Worm (Caenorhabditis elegans) whole organism, L1 larva: ENCODE measurements around the gene atg-9.

Experiments
- C16A3.4 ChIP-seq: fragments of 150-350 bp; optimal IDR thresholded peaks from 2 replicates; lab custom pipeline; 2014; ENCODE audit warnings: missing biosample characterization, missing genetic modification characterization
- C34B4.2 ChIP-seq: sonication (generic microtip); optimal IDR thresholded peaks from 2 replicates; lab custom pipeline; 2017; ENCODE audit warnings: mild to moderate bottlenecking, missing genetic modification characterization, missing compliant biosample characterization
- aly-2 ChIP-seq: fragments of 150-350 bp; optimal IDR thresholded peaks from 2 replicates; lab custom pipeline; 2014; ENCODE audit warnings: missing biosample characterization, missing genetic modification characterization
- ceh-63 ChIP-seq: fragments of 200-800 bp; sonication (Bioruptor generic); optimal IDR thresholded peaks from 2 replicates; lab custom pipeline; 2018; ENCODE audit warnings: mild to moderate bottlenecking, missing genetic modification characterization, missing compliant biosample characterization
- ceh-88 ChIP-seq: fragments of 200-800 bp; sonication (Bioruptor generic); IDR thresholded peaks from 2 replicates; pipeline ENCODE4 v1.3.6; 2022; ENCODE audit warnings: missing genetic modification characterization, missing compliant biosample characterization
- ceh-90 ChIP-seq: sonication (generic microtip); optimal IDR thresholded peaks from 2 replicates; lab custom pipeline; 2016; ENCODE audit warnings: missing genetic modification characterization, missing compliant biosample characterization
- dpl-1 ChIP-seq, 3 experiments: fragments of 150-350 bp in 2 of 3; sonication (generic microtip) in 1 of 3; optimal IDR thresholded peaks; 2 replicates each; lab custom pipeline; 2014 to 2017; ENCODE audit warnings: missing biosample characterization in 3 of 3, missing genetic modification characterization in 3 of 3, missing genetic modification reagents in 3 of 3
- dsc-1 ChIP-seq: sonication (generic microtip); optimal IDR thresholded peaks from 2 replicates; lab custom pipeline; 2016; ENCODE audit warnings: mild to moderate bottlenecking, missing genetic modification characterization, missing compliant biosample characterization
- efl-1 ChIP-seq, 4 experiments: fragments of 150-350 bp; optimal IDR thresholded peaks in 3 of 4; peaks in 1 of 4; 1 replicate in 1 of 4; 2 replicates in 3 of 4; lab custom pipeline; 2014; ENCODE audit warnings: missing biosample characterization in 2 of 4, missing genetic modification characterization in 2 of 4, missing genetic modification reagents in 2 of 4
- efl-3 ChIP-seq: fragments of 200-800 bp; sonication (Bioruptor generic); optimal IDR thresholded peaks from 2 replicates; lab custom pipeline; 2018; ENCODE audit warnings: mild to moderate bottlenecking, missing genetic modification characterization, missing compliant biosample characterization
- elt-3 ChIP-seq, 6 experiments: fragments of 150-350 bp in 1 of 6; sonication (generic microtip); optimal IDR thresholded peaks; 2 replicates each; lab custom pipeline; 2017 to 2018; ENCODE audit warnings: missing biosample characterization in 6 of 6, missing genetic modification characterization in 6 of 6, inconsistent platforms in 1 of 6
- ets-5 ChIP-seq: fragments of 200-800 bp; sonication (Bioruptor generic); IDR thresholded peaks from 2 replicates; pipeline ENCODE4 v1.3.6; 2022; ENCODE audit warnings: missing genetic modification characterization, missing compliant biosample characterization
- fkh-4 ChIP-seq: sonication (generic microtip); optimal IDR thresholded peaks from 2 replicates; lab custom pipeline; 2016; ENCODE audit warnings: missing compliant biosample characterization, missing genetic modification characterization, borderline replicate concordance
- fkh-8 ChIP-seq: sonication (generic microtip); optimal IDR thresholded peaks from 2 replicates; lab custom pipeline; 2016; ENCODE audit warnings: mild to moderate bottlenecking, missing genetic modification characterization, missing compliant biosample characterization
- hlh-17 ChIP-seq: fragments of 200-800 bp; sonication (Bioruptor generic); optimal IDR thresholded peaks from 2 replicates; lab custom pipeline; 2018; ENCODE audit warnings: missing genetic modification characterization, mild to moderate bottlenecking, missing compliant biosample characterization, moderate library complexity, borderline replicate concordance
- lin-14 ChIP-seq: fragments of 200-800 bp; sonication (Bioruptor generic); optimal IDR thresholded peaks from 2 replicates; lab custom pipeline; 2018; ENCODE audit warnings: mild to moderate bottlenecking, missing genetic modification characterization, moderate library complexity, missing compliant biosample characterization
- lin-15B ChIP-seq: fragments of 150-350 bp; sonication (generic microtip); optimal IDR thresholded peaks from 3 replicates; lab custom pipeline; 2014; ENCODE audit warnings: missing biosample characterization, missing genetic modification characterization
- lin-35 ChIP-seq, 2 experiments: fragments of 150-350 bp; optimal IDR thresholded peaks; 2 replicates each; lab custom pipeline; 2014; ENCODE audit warnings: missing biosample characterization in 2 of 2, missing genetic modification characterization in 2 of 2, missing genetic modification reagents in 2 of 2
- lin-39 ChIP-seq: fragments of 150-350 bp; optimal IDR thresholded peaks from 2 replicates; lab custom pipeline; 2014; ENCODE audit warnings: missing biosample characterization, missing genetic modification reagents, missing genetic modification characterization
- lsy-2 ChIP-seq, 2 experiments: fragments of 150-350 bp; optimal IDR thresholded peaks; 2 replicates each; lab custom pipeline; 2014; ENCODE audit warnings: missing biosample characterization in 2 of 2, missing genetic modification characterization in 2 of 2
- mef-2 ChIP-seq: fragments of 150-350 bp; optimal IDR thresholded peaks from 2 replicates; lab custom pipeline; 2014; ENCODE audit warnings: missing biosample characterization, missing genetic modification characterization
- mep-1 ChIP-seq: fragments of 150-350 bp; optimal IDR thresholded peaks from 2 replicates; lab custom pipeline; 2014; ENCODE audit warnings: missing biosample characterization, missing genetic modification characterization
- nhr-12 ChIP-seq: sonication (generic microtip); optimal IDR thresholded peaks from 2 replicates; lab custom pipeline; 2017; ENCODE audit warnings: missing biosample characterization, missing genetic modification characterization
- nhr-19 ChIP-seq: fragments of 200-800 bp; sonication (Bioruptor generic); conservative IDR thresholded peaks from 2 replicates; pipeline ENCODE4 v1.3.6; 2022; ENCODE audit warnings: missing genetic modification characterization, missing compliant biosample characterization
- nhr-28 ChIP-seq: fragments of 150-350 bp; optimal IDR thresholded peaks from 2 replicates; lab custom pipeline; 2014; ENCODE audit warnings: missing biosample characterization, missing genetic modification characterization
- nhr-47 ChIP-seq: sonication (generic microtip); optimal IDR thresholded peaks from 2 replicates; lab custom pipeline; 2016; ENCODE audit warnings: mild to moderate bottlenecking, missing genetic modification characterization, moderate library complexity, missing compliant biosample characterization
- nhr-71 ChIP-seq: sonication (generic microtip); optimal IDR thresholded peaks from 2 replicates; lab custom pipeline; 2016; ENCODE audit warnings: mild to moderate bottlenecking, missing genetic modification characterization, moderate library complexity, missing compliant biosample characterization
- nhr-90 ChIP-seq: sonication (generic microtip); optimal IDR thresholded peaks from 2 replicates; lab custom pipeline; 2016; ENCODE audit warnings: mild to moderate bottlenecking, missing genetic modification characterization, missing compliant biosample characterization; ENCODE audit not compliant: poor library complexity
- pax-3 ChIP-seq: fragments of 200-800 bp; sonication (Bioruptor generic); optimal IDR thresholded peaks from 2 replicates; lab custom pipeline; 2018; ENCODE audit warnings: mild to moderate bottlenecking, missing genetic modification characterization, moderate library complexity, missing compliant biosample characterization
- pqm-1 ChIP-seq: sonication (generic microtip); optimal IDR thresholded peaks from 3 replicates; lab custom pipeline; 2017; ENCODE audit warnings: missing biosample characterization, missing genetic modification characterization
- rnt-1 ChIP-seq: sonication (generic microtip); optimal IDR thresholded peaks from 2 replicates; lab custom pipeline; 2016; ENCODE audit warnings: mild to moderate bottlenecking, missing genetic modification characterization, moderate library complexity, missing compliant biosample characterization
- skn-1 ChIP-seq: fragments of 150-350 bp; optimal IDR thresholded peaks from 2 replicates; lab custom pipeline; 2014; ENCODE audit warnings: missing biosample characterization, missing genetic modification characterization
- snu-23 ChIP-seq: sonication (generic microtip); optimal IDR thresholded peaks from 2 replicates; lab custom pipeline; 2016; ENCODE audit warnings: missing genetic modification characterization, missing compliant biosample characterization
- sox-4 ChIP-seq: sonication (generic microtip); optimal IDR thresholded peaks from 2 replicates; lab custom pipeline; 2016; ENCODE audit warnings: missing genetic modification characterization, missing compliant biosample characterization
- swsn-7 ChIP-seq: sonication (generic microtip); optimal IDR thresholded peaks from 2 replicates; lab custom pipeline; 2016; ENCODE audit warnings: missing genetic modification characterization, missing compliant biosample characterization
- tbx-2 ChIP-seq: sonication (generic microtip); optimal IDR thresholded peaks from 2 replicates; lab custom pipeline; 2016; ENCODE audit warnings: missing genetic modification characterization, missing compliant biosample characterization
- unc-30 ChIP-seq: sonication (generic microtip); optimal IDR thresholded peaks from 2 replicates; lab custom pipeline; 2017; ENCODE audit warnings: missing biosample characterization, missing genetic modification characterization
- unc-62 ChIP-seq: fragments of 150-350 bp; optimal IDR thresholded peaks from 2 replicates; lab custom pipeline; 2014; ENCODE audit warnings: missing biosample characterization, missing genetic modification reagents, missing genetic modification characterization
- unc-86 ChIP-seq: sonication (generic microtip); optimal IDR thresholded peaks from 2 replicates; lab custom pipeline; 2016; ENCODE audit warnings: missing genetic modification characterization, missing compliant biosample characterization
- xbp-1 ChIP-seq: sonication (generic microtip); optimal IDR thresholded peaks from 2 replicates; lab custom pipeline; 2016; ENCODE audit warnings: missing genetic modification characterization, missing compliant biosample characterization
- zip-4 ChIP-seq: fragments of 200-800 bp; sonication (Bioruptor generic); optimal IDR thresholded peaks from 2 replicates; lab custom pipeline; 2018; ENCODE audit warnings: mild to moderate bottlenecking, missing genetic modification characterization, moderate library complexity, missing compliant biosample characterization
- ztf-11 ChIP-seq, 2 experiments: sonication (generic microtip); optimal IDR thresholded peaks; 2 replicates each; lab custom pipeline; 2016 to 2017; ENCODE audit warnings: missing genetic modification characterization in 2 of 2, missing biosample characterization in 1 of 2, missing compliant biosample characterization in 1 of 2

The atg-9 gene

ce11 chrV:311485-312090 lies 37.6 kb upstream of the atg-9 start, which contains the start of gene phf-10 (continued):
- TF ChIP-seq rnt-1 (no peak), ceh-63 (GFP tag; lab: Kevin White, UChicago) (no peak), unc-62 (GFP tag; lab: Kevin White, UChicago) (no peak), nhr-90 (tag; lab: Kevin White, UChicago) (peak; percentile 18), lin-39 (no peak), elt-3 (tag; optimal IDR thresholded peaks at IDR 0.05; lab: Kevin White, UChicago) (no peak), aly-2 (tag; lab: Kevin White, UChicago) (no peak), mef-2 (tag; lab: Kevin White, UChicago) (no peak), lin-15B (tag; lab: Kevin White, UChicago) (no peak), ztf-11 (tag; optimal IDR thresholded peaks at IDR 0.05; lab: Kevin White, UChicago) (no peak), tbx-2 (peak; percentile 46), nhr-28 (tag; lab: Kevin White, UChicago) (no peak), zip-4 (no peak), ets-5 (no peak), pqm-1 (tag; lab: Kevin White, UChicago) (no peak), lsy-2 (tag; optimal IDR thresholded peaks at IDR 0.05; lab: Kevin White, UChicago) (peak; percentile 38 to 51), snu-23 (GFP tag; lab: Kevin White, UChicago) (peak; percentile 56), mep-1 (tag; lab: Kevin White, UChicago) (peak; percentile 9), C34B4.2 (tag; lab: Kevin White, UChicago) (no peak), efl-1 (optimal IDR thresholded peaks at IDR 0.05; lab: Kevin White, UChicago) (peak; percentile 16 to 76), efl-1 (GFP tag; optimal IDR thresholded peaks at IDR 0.05 in 1 of 2; lab: Kevin White, UChicago) (peak; percentile 75 to 97), nhr-47 (tag; lab: Kevin White, UChicago) (peak; percentile 60), unc-86 (tag; lab: Kevin White, UChicago) (no peak), nhr-12 (tag; lab: Kevin White, UChicago) (no peak), pax-3 (no peak), xbp-1 (peak; percentile 35), dsc-1 (tag; lab: Kevin White, UChicago) (peak; percentile 39), skn-1 (tag; lab: Kevin White, UChicago) (no peak), swsn-7 (tag; lab: Kevin White, UChicago) (peak; percentile 41), fkh-4 (tag; lab: Kevin White, UChicago) (no peak), unc-30 (tag; lab: Kevin White, UChicago) (no peak), fkh-8 (tag; lab: Kevin White, UChicago) (no peak), C16A3.4 (peak; percentile 23), sox-4 (tag; lab: Kevin White, UChicago) (no peak), nhr-71 (no peak), efl-3 (no peak), lin-14 (GFP tag; lab: Kevin White, UChicago) (no peak), ceh-90 (tag; lab: Kevin White, UChicago) (no peak), dpl-1 (GFP tag; optimal IDR thresholded peaks at IDR 0.05; lab: Kevin White, UChicago) (peak; percentile 36 to 75 (median 74)), nhr-19 (GFP tag; lab: Robert Waterston, UW) (peak; percentile 15; the same call in 1 of the 2 replicates), lin-35 (GFP tag; optimal IDR thresholded peaks at IDR 0.05; lab: Kevin White, UChicago) (peak; percentile 34 to 79), ceh-88 (GFP tag; lab: Robert Waterston, UW) (no peak), hlh-17 (GFP tag; lab: Kevin White, UChicago) (no peak)
